Worm (Caenorhabditis elegans): ENCODE data around the gene clec-64.

DNA sequence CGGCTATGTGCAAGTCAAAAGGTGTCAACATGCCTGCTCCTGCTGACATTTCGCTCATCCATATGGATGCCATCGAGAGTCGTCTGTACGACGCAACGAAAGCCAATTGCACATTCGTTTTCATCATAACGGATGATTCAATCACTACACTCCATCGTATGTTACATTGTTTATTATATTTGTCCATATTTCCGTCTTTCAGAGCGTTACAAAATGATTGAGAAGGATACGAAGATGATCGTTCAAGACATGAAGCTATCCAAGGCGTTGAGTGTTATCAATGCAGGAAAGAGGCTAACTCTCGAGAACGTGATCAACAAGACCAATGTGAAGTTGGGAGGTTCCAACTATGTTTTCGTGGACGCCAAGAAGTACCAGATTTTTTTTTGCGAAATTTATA is 23.4 kb downstream of the clec-64 start:
- no peak for TF ChIP-seq tab-1 (GFP tag; IDR thresholded peaks at IDR 0.05)
- TF ChIP-seq cog-1 (tag; optimal IDR thresholded peaks at IDR 0.05), result no peak
- no peak for TF ChIP-seq med-1 (GFP tag; optimal IDR thresholded peaks at IDR 0.05; ENCODE audit: insufficient read depth)

Data from whole organism, midembryonic.